Worm (Caenorhabditis elegans) whole organism, L4 larva: ENCODE data around the gene str-48.

Source experiments
- fos-1 ChIP-seq: fragments of 150-350 bp; optimal IDR thresholded peaks from 2 replicates; lab custom pipeline; 2014; ENCODE audit warnings: missing biosample characterization, missing genetic modification characterization
- lir-3 ChIP-seq: sonication (generic microtip); optimal IDR thresholded peaks from 2 replicates; lab custom pipeline; 2016; ENCODE audit warnings: mild to moderate bottlenecking, missing genetic modification characterization, missing compliant biosample characterization
- nhr-11 ChIP-seq: fragments of 150-350 bp; optimal IDR thresholded peaks from 2 replicates; lab custom pipeline; 2014; ENCODE audit warnings: missing biosample characterization, missing genetic modification characterization
- skn-1 ChIP-seq: fragments of 150-350 bp; optimal IDR thresholded peaks from 2 replicates; lab custom pipeline; 2014; ENCODE audit warnings: missing biosample characterization, missing genetic modification characterization

DNA sequence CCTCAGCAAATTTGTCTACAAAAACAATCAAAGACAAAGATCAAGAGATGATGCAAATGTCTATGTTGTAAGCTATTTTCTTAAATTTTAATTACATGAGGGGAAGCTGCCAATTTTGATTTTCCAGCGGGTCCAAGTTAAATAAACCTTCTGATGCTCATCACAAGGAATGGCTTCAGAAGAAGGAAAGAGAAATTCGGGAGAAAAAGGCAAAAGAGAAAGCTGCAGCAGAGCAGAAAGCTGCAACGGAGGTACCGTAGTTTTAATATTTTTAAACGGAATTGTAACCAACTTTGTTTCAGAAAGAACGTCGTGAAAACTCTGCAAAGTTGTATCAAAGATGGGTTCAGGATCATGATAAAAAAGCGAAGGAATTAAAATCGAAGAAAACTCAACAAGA lies 36.4 kb downstream of the str-48 start:
- TF ChIP-seq fos-1 (tag; lab: Kevin White, UChicago) (no peak), nhr-11 (tag; lab: Kevin White, UChicago) (no peak), skn-1 (no peak), lir-3 (tag; lab: Kevin White, UChicago) (no peak)
